Fruit fly (Drosophila melanogaster): Measurements from ENCODE around the gene CG9254.

CG9254 gene

dm6 chr2L:13548786-13549780, 47.9 kb downstream of the CG9254 start, which contains the start of gene B4:
Gene B4, minus strand, starts transcription at chr2L:13549328.
- no peak for TF ChIP-seq Pif1B (GFP tag; optimal IDR thresholded peaks at IDR 0.05)
- peak; percentile 64; the same call in 1 of the 2 replicates for TF ChIP-seq Ets98B (GFP tag; IDR thresholded peaks at IDR 0.05)
- peak; percentile 20 for TF ChIP-seq CG9948 (tag; optimal IDR thresholded peaks at IDR 0.05)
- TF ChIP-seq CG14655 (GFP tag; optimal IDR thresholded peaks at IDR 0.05) = peak; percentile 59
- peak; percentile 16 for TF ChIP-seq Snoo (tag; optimal IDR thresholded peaks at IDR 0.05)
- TF ChIP-seq Pif1A (GFP tag; optimal IDR thresholded peaks at IDR 0.05) = peak; percentile 53
- peak; percentile 61 for TF ChIP-seq CG32121 (GFP tag; IDR thresholded peaks at IDR 0.05)
- TF ChIP-seq CG8301 (tag; optimal IDR thresholded peaks at IDR 0.05) = peak; percentile 43
- no peak; the same call in 2 of the 3 replicates for TF ChIP-seq fd96Ca (GFP tag; IDR thresholded peaks at IDR 0.05)
- peak; percentile 46 for TF ChIP-seq CG13204 (GFP tag; optimal IDR thresholded peaks at IDR 0.05)
- TF ChIP-seq CG12605 (GFP tag; IDR thresholded peaks at IDR 0.05) = peak; percentile 40; the same call in 1 of the 2 replicates
- TF ChIP-seq CG8159 (tag; optimal IDR thresholded peaks at IDR 0.05) = peak; percentile 27
- peak; percentile 61 for TF ChIP-seq CG15710 (tag; optimal IDR thresholded peaks at IDR 0.05)
- TF ChIP-seq D1 (tag; optimal IDR thresholded peaks at IDR 0.05) = peak; percentile 74
- TF ChIP-seq gl (tag; optimal IDR thresholded peaks at IDR 0.05) = peak; percentile 72
- TF ChIP-seq CG17806 (tag; optimal IDR thresholded peaks at IDR 0.05) = peak; percentile 27
- TF ChIP-seq EcR (GFP tag; optimal IDR thresholded peaks at IDR 0.05) = peak; percentile 38
- TF ChIP-seq CG10348 (GFP tag; IDR thresholded peaks at IDR 0.05) = no peak
- peak; percentile 35 for TF ChIP-seq CG4496 (GFP tag; IDR thresholded peaks at IDR 0.05)
- peak; percentile 44 for TF ChIP-seq CG34367 (tag; optimal IDR thresholded peaks at IDR 0.05)
- TF ChIP-seq rn (GFP tag; IDR thresholded peaks at IDR 0.05) = no peak

- TF ChIP-seq CG8159 (tag; optimal IDR thresholded peaks at IDR 0.05) (peak; percentile 82), CG32121 (GFP tag; IDR thresholded peaks at IDR 0.05) (no peak), fd96Ca (GFP tag; IDR thresholded peaks at IDR 0.05) (peak; percentile 5; the same call in 1 of the 3 replicates), CG13204 (GFP tag; optimal IDR thresholded peaks at IDR 0.05) (peak; percentile 91), CG10348 (GFP tag; IDR thresholded peaks at IDR 0.05) (no peak), Ets98B (GFP tag; IDR thresholded peaks at IDR 0.05) (no peak; the same call in 1 of the 2 replicates), gl (tag; optimal IDR thresholded peaks at IDR 0.05) (no peak), D1 (tag; optimal IDR thresholded peaks at IDR 0.05) (no peak), Pif1B (GFP tag; optimal IDR thresholded peaks at IDR 0.05) (peak; percentile 59), CG9948 (tag; optimal IDR thresholded peaks at IDR 0.05) (peak; percentile 78), CG4496 (GFP tag; IDR thresholded peaks at IDR 0.05) (peak; percentile 59), CG14655 (GFP tag; optimal IDR thresholded peaks at IDR 0.05) (peak; percentile 85), EcR (GFP tag; optimal IDR thresholded peaks at IDR 0.05) (no peak), CG15710 (tag; optimal IDR thresholded peaks at IDR 0.05) (peak; percentile 80), rn (GFP tag; IDR thresholded peaks at IDR 0.05) (0 out of 2 replicates have a peak, but pooled peaks have one; percentile 4), CG34367 (tag; optimal IDR thresholded peaks at IDR 0.05) (peak; percentile 65), Snoo (tag; optimal IDR thresholded peaks at IDR 0.05) (peak; percentile 70), CG8301 (tag; optimal IDR thresholded peaks at IDR 0.05) (peak; percentile 68), CG17806 (tag; optimal IDR thresholded peaks at IDR 0.05) (peak; percentile 63), Pif1A (GFP tag; optimal IDR thresholded peaks at IDR 0.05) (peak; percentile 79)
Observed at dm6 chr2L:13547738-13548726, 49.0 kb downstream of the CG9254 start.

- TF ChIP-seq CG14655 (GFP tag; optimal IDR thresholded peaks at IDR 0.05) (peak; percentile 56), CG13204 (GFP tag; optimal IDR thresholded peaks at IDR 0.05) (peak; percentile 96), CG10348 (GFP tag; IDR thresholded peaks at IDR 0.05) (no peak), CG8159 (tag; optimal IDR thresholded peaks at IDR 0.05) (peak; percentile 79), CG15710 (tag; optimal IDR thresholded peaks at IDR 0.05) (peak; percentile 88), Pif1B (GFP tag; optimal IDR thresholded peaks at IDR 0.05) (peak; percentile 65), rn (GFP tag; IDR thresholded peaks at IDR 0.05) (peak; percentile 3; the same call in 1 of the 2 replicates), CG8301 (tag; optimal IDR thresholded peaks at IDR 0.05) (peak; percentile 34), fd96Ca (GFP tag; IDR thresholded peaks at IDR 0.05) (peak; percentile 59; the same call in 2 of the 3 replicates), Ets98B (GFP tag; IDR thresholded peaks at IDR 0.05) (peak; percentile 79), CG9948 (tag; optimal IDR thresholded peaks at IDR 0.05) (peak; percentile 67), EcR (GFP tag; optimal IDR thresholded peaks at IDR 0.05) (peak; percentile 66), CG32121 (GFP tag; IDR thresholded peaks at IDR 0.05) (peak; percentile 67; the same call in 1 of the 2 replicates), D1 (tag; optimal IDR thresholded peaks at IDR 0.05) (peak; percentile 52), Pif1A (GFP tag; optimal IDR thresholded peaks at IDR 0.05) (peak; percentile 59), gl (tag; optimal IDR thresholded peaks at IDR 0.05) (peak; percentile 95), CG17806 (tag; optimal IDR thresholded peaks at IDR 0.05) (peak; percentile 74), Snoo (tag; optimal IDR thresholded peaks at IDR 0.05) (no peak), CG12605 (GFP tag; IDR thresholded peaks at IDR 0.05) (peak; percentile 89), CG34367 (tag; optimal IDR thresholded peaks at IDR 0.05) (peak; percentile 85), CG4496 (GFP tag; IDR thresholded peaks at IDR 0.05) (peak; percentile 82)
Observed at dm6 chr2L:13545678-13546077, 51.3 kb downstream of the CG9254 start.

Measured in whole organism, pupa.